Worm (Caenorhabditis elegans): ENCODE results near the gene znf-782.

The znf-782 gene

DNA sequence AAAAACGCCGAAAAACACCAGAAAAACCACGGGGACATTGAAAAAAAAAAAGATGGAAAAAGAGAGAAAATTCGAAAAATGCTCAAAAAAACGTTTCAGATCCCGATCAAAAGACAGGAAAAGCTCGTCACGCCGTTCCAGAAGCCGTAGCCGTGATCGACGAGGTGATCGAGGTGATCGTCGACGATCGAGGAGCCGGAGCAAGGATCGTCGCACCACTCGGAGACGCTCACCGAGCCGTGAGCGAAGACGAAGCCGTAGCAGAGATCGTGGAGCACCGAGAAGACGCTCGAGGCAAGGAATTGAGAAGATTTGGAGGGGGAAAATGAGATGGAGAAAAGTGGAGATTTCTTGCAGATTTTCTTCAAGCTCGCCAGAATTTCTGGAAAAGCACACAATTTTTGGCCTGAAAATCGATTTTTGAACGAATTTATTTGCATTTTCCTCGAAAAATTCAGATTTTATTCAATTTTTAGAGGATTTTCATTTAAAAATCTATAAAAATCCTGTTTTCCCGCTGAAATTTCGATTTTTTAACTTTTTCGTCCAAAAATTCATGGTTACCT lies 54.0 kb downstream of the znf-782 start:
- TF ChIP-seq npax-4 (tag; optimal IDR thresholded peaks at IDR 0.05), result no peak
- no peak for TF ChIP-seq K02D7.2 (tag; optimal IDR thresholded peaks at IDR 0.05)
- TF ChIP-seq ceh-34 (tag; optimal IDR thresholded peaks at IDR 0.05), result no peak
- no peak for TF ChIP-seq unc-3 (GFP tag; conservative IDR thresholded peaks at IDR 0.05)
- no peak for TF ChIP-seq unc-3 (tag; optimal IDR thresholded peaks at IDR 0.05)
- TF ChIP-seq lim-6 (tag; optimal IDR thresholded peaks at IDR 0.05), result no peak
- no peak for TF ChIP-seq ceh-9 (tag; optimal IDR thresholded peaks at IDR 0.05)
- TF ChIP-seq ceh-24 (tag; optimal IDR thresholded peaks at IDR 0.05), result no peak
- TF ChIP-seq ets-4 (tag; optimal IDR thresholded peaks at IDR 0.05), result no peak
- no peak for TF ChIP-seq pros-1 (tag; optimal IDR thresholded peaks at IDR 0.05)

DNA sequence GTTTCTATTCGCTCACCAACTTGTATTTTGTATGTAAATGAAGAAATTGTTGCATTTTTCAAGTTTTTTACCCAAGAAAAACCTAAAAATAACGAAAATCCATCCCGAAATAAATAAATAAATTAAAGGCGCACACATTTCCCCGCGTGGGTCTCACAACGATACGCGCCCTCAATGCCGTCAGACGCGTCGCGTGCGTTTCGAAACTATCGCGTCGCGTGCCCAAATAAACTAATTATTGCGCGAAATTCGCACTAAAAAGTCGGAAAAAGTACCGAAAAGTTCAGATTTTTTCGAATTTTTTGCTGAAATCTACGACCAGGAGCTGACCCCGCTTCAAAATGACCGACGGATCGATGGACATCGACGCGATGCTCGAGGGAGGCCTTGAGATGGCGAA lies 54.9 kb downstream of the znf-782 start, which contains the start of gene rbm-39:
Gene rbm-39, plus strand, starts transcription at position 178 of the 400 bp plus-strand sequence.
- TF ChIP-seq unc-55 (GFP tag; optimal IDR thresholded peaks at IDR 0.05) (peak; percentile 49), mec-3 (tag; optimal IDR thresholded peaks at IDR 0.05; ENCODE audit: borderline replicate concordance) (no peak), sdc-2 (tag; optimal IDR thresholded peaks at IDR 0.05) (no peak), unc-42 (tag; optimal IDR thresholded peaks at IDR 0.05) (peak; percentile 99), ceh-31 (tag; optimal IDR thresholded peaks at IDR 0.05) (peak; percentile 55), ceh-14 (tag; optimal IDR thresholded peaks at IDR 0.05) (peak; percentile 43), tbx-7 (tag; optimal IDR thresholded peaks at IDR 0.05) (no peak), ref-2 (tag; optimal IDR thresholded peaks at IDR 0.05) (no peak), hlh-15 (tag; optimal IDR thresholded peaks at IDR 0.05) (no peak), pha-2 (tag; optimal IDR thresholded peaks at IDR 0.05) (peak; percentile 11), T23F11.4 (GFP tag; optimal IDR thresholded peaks at IDR 0.05) (no peak), ceh-18 (tag; optimal IDR thresholded peaks at IDR 0.05) (peak; percentile 22), ceh-2 (tag; optimal IDR thresholded peaks at IDR 0.05) (peak; percentile 18), sox-2 (GFP tag; IDR thresholded peaks at IDR 0.05) (no peak), unc-3 (GFP tag; conservative IDR thresholded peaks at IDR 0.05) (no peak), unc-3 (tag; optimal IDR thresholded peaks at IDR 0.05) (no peak), ceh-34 (tag; optimal IDR thresholded peaks at IDR 0.05) (peak; percentile 39), fkh-6 (tag; optimal IDR thresholded peaks at IDR 0.05) (no peak), fkh-10 (GFP tag; optimal IDR thresholded peaks at IDR 0.05) (no peak), elt-4 (tag; optimal IDR thresholded peaks at IDR 0.05) (no peak), hlh-30 (tag; optimal IDR thresholded peaks at IDR 0.05; ENCODE audit: insufficient read depth) (peak; percentile 83), pag-3 (tag; optimal IDR thresholded peaks at IDR 0.05; ENCODE audit: borderline replicate concordance) (no peak), syd-9 (tag; optimal IDR thresholded peaks at IDR 0.05) (no peak), nfya-1 (tag; optimal IDR thresholded peaks at IDR 0.05) (peak; percentile 64), K02D7.2 (tag; optimal IDR thresholded peaks at IDR 0.05) (no peak), madf-2 (tag; optimal IDR thresholded peaks at IDR 0.05) (peak; percentile 21), ceh-48 (tag; optimal IDR thresholded peaks at IDR 0.05) (peak; percentile 5), tbx-2 (tag; optimal IDR thresholded peaks at IDR 0.05) (peak; percentile 43), pax-1 (tag; optimal IDR thresholded peaks at IDR 0.05) (peak; percentile 40)

DNA sequence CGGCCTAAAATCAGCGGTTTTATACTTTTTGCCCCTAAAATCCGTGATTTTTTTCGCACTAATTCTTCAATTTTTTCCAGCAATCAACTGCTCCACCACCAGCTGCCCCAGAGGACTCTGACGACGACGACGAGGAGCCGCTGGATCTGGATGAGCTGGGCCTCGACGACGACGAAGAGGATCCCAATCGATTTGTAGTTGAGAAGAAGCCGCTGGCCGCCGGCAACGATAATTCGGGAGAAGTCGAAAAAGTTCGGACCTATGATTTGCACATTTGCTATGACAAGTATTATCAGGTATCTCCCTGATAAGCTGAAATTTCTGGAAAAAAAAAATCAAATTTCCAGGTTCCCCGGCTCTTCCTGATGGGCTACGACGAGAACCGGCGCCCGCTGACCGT lies 55.5 kb downstream of the znf-782 start:
- TF ChIP-seq Y22D7AL.16 (tag; optimal IDR thresholded peaks at IDR 0.05) (no peak), ceh-24 (tag; optimal IDR thresholded peaks at IDR 0.05) (no peak), ceh-6 (GFP tag; optimal IDR thresholded peaks at IDR 0.05) (no peak)

DNA sequence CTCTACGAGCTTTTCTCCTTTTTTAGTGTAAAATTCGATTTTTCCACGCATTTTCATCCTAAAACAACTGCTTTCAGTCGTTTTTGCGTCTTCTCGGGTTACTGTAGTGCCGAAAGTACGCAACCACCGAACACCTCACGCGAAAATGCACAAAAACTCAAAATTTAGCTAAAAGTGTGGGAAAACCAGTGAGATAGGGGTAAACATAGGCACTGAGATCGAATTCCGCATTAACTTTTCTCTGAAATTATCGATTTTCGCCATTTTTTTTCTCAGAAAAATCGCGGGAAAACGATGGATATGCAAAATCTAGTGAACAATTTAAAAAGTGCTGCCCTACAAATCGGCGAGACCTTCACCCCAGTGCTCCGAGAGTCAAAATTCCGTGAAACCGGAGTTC lies 57.1 kb downstream of the znf-782 start, which contains the start of gene atg-3:
Gene atg-3, plus strand, starts transcription at position 301 of the 400 bp plus-strand sequence.
- no peak for TF ChIP-seq ceh-19 (GFP tag; optimal IDR thresholded peaks at IDR 0.05)
- TF ChIP-seq ceh-2 (tag; optimal IDR thresholded peaks at IDR 0.05), result no peak
- TF ChIP-seq ceh-14 (tag; optimal IDR thresholded peaks at IDR 0.05), result no peak
- no peak for TF ChIP-seq Y22D7AL.16 (tag; optimal IDR thresholded peaks at IDR 0.05)
- no peak for TF ChIP-seq tbx-2 (tag; optimal IDR thresholded peaks at IDR 0.05)
- no peak for TF ChIP-seq K02D7.2 (tag; optimal IDR thresholded peaks at IDR 0.05)
- TF ChIP-seq ceh-48 (tag; optimal IDR thresholded peaks at IDR 0.05), result no peak
- TF ChIP-seq lim-6 (tag; optimal IDR thresholded peaks at IDR 0.05), result no peak
- no peak for TF ChIP-seq ahr-1 (tag; optimal IDR thresholded peaks at IDR 0.05)
- no peak for TF ChIP-seq pha-2 (tag; optimal IDR thresholded peaks at IDR 0.05)
- no peak for TF ChIP-seq pros-1 (tag; optimal IDR thresholded peaks at IDR 0.05)
- TF ChIP-seq madf-2 (tag; optimal IDR thresholded peaks at IDR 0.05), result no peak
- TF ChIP-seq sox-2 (GFP tag; IDR thresholded peaks at IDR 0.05), result no peak
- TF ChIP-seq pha-4 (tag; optimal IDR thresholded peaks at IDR 0.05), result no peak
- no peak for TF ChIP-seq fkh-6 (tag; optimal IDR thresholded peaks at IDR 0.05)
- no peak for TF ChIP-seq syd-9 (tag; optimal IDR thresholded peaks at IDR 0.05)
- TF ChIP-seq ceh-6 (GFP tag; optimal IDR thresholded peaks at IDR 0.05), result no peak
- no peak for TF ChIP-seq hlh-8 (tag; optimal IDR thresholded peaks at IDR 0.05)
- TF ChIP-seq nhr-232 (tag; optimal IDR thresholded peaks at IDR 0.05), result no peak
- no peak for TF ChIP-seq C08G9.2 (tag; optimal IDR thresholded peaks at IDR 0.05)
